Comparison of ENCODE assay signal across 1 fruit fly cellular context in genomic region chrX:13320697-13321445, dm6.
TF ChIP-seq lines count a peak whose summit lies in the region.

No protein-coding gene starts in this region.

TF ChIP-seq in whole organism, embryonic, 481 proteins besides CTCF, POLR2A, EP300 and RAD21 (continued from another document and continues in another):
- TF ChIP-seq zfh1 (GFP tag; IDR thresholded peaks at IDR 0.05; lab: Robert Waterston, UW) (no peak), Gsc (GFP tag; IDR thresholded peaks at IDR 0.05; lab: Robert Waterston, UW) (no peak), dan (GFP tag; IDR thresholded peaks at IDR 0.05; lab: Robert Waterston, UW) (no peak), grn (GFP tag; optimal IDR thresholded peaks at IDR 0.05; lab: Kevin White, UChicago) (no peak), chinmo (GFP tag; IDR thresholded peaks at IDR 0.05; lab: Robert Waterston, UW; ENCODE audit: partially characterized antibody) (0 out of 4 replicates have a peak, but pooled peaks have one; percentile 70), Dbx (GFP tag; IDR thresholded peaks at IDR 0.05; lab: Robert Waterston, UW) (peak; percentile 33; the same call in 1 of the 3 replicates), bsh (GFP tag; optimal IDR thresholded peaks at IDR 0.05; lab: Kevin White, UChicago) (peak in 1 of 2 experiments; percentile 1), Doc3 (GFP tag; IDR thresholded peaks at IDR 0.05; lab: Robert Waterston, UW; ENCODE audit: partially characterized antibody) (no peak), CG7372 (GFP tag; IDR thresholded peaks at IDR 0.05; lab: Robert Waterston, UW) (no peak), CG9727 (GFP tag; optimal IDR thresholded peaks at IDR 0.05; lab: Kevin White, UChicago) (peak; percentile 53), CG1024 (GFP tag; IDR thresholded peaks at IDR 0.05; lab: Robert Waterston, UW) (no peak), Adf1 (GFP tag; IDR thresholded peaks at IDR 0.05; lab: Robert Waterston, UW) (no peak; the same call in 1 of the 2 replicates), CG13775 (GFP tag; optimal IDR thresholded peaks at IDR 0.05; lab: Kevin White, UChicago) (peak; percentile 45), Atf3 (GFP tag; optimal IDR thresholded peaks at IDR 0.05; lab: Kevin White, UChicago) (no peak), Max (GFP tag; optimal IDR thresholded peaks at IDR 0.05; lab: Kevin White, UChicago) (no peak), Dll (GFP tag; IDR thresholded peaks at IDR 0.05; lab: Robert Waterston, UW; ENCODE audit: partially characterized antibody) (no peak), CG18262 (tag; optimal IDR thresholded peaks at IDR 0.05; lab: Kevin White, UChicago) (peak; percentile 48), otp (GFP tag; IDR thresholded peaks at IDR 0.05; lab: Robert Waterston, UW) (no peak), gce (GFP tag; IDR thresholded peaks at IDR 0.05; lab: Robert Waterston, UW) (no peak), tna (GFP tag; IDR thresholded peaks at IDR 0.05; lab: Robert Waterston, UW; ENCODE audit: partially characterized antibody) (no peak), z (GFP tag; IDR thresholded peaks at IDR 0.05; lab: Robert Waterston, UW) (no peak), Trl (optimal IDR thresholded peaks at IDR 0.05; lab: Kevin White, UChicago) (peak in 1 of 2 experiments; percentile 23), Trl (GFP tag; optimal IDR thresholded peaks at IDR 0.05; lab: Kevin White, UChicago) (no peak), CG11093 (GFP tag; IDR thresholded peaks at IDR 0.05; lab: Robert Waterston, UW) (no peak), CG32772 (GFP tag; IDR thresholded peaks at IDR 0.05; lab: Robert Waterston, UW) (no peak), Tbp (GFP tag; optimal IDR thresholded peaks at IDR 0.05; lab: Kevin White, UChicago) (no peak), Usf (GFP tag; optimal IDR thresholded peaks at IDR 0.05; lab: Kevin White, UChicago) (no peak), mld (GFP tag; IDR thresholded peaks at IDR 0.05; lab: Robert Waterston, UW; ENCODE audit: partially characterized antibody) (no peak), Optix (GFP tag; IDR thresholded peaks at IDR 0.05; lab: Robert Waterston, UW) (no peak), Fer3 (tag; optimal IDR thresholded peaks at IDR 0.05; lab: Kevin White, UChicago) (peak; percentile 15), unc-4 (GFP tag; IDR thresholded peaks at IDR 0.05; lab: Robert Waterston, UW; ENCODE audit: partially characterized antibody) (no peak), HLH54F (GFP tag; optimal IDR thresholded peaks at IDR 0.05; lab: Kevin White, UChicago) (no peak), CG2202 (tag; optimal IDR thresholded peaks at IDR 0.05; lab: Kevin White, UChicago) (no peak), Nf-YC (tag; optimal IDR thresholded peaks at IDR 0.05; lab: Kevin White, UChicago) (no peak), Stat92E (GFP tag; optimal IDR thresholded peaks at IDR 0.05; lab: Kevin White, UChicago) (no peak), CG17359 (tag; optimal IDR thresholded peaks at IDR 0.05; lab: Kevin White, UChicago) (peak; percentile 32), Bdp1 (GFP tag; optimal IDR thresholded peaks at IDR 0.05; lab: Kevin White, UChicago) (no peak), CG17912 (GFP tag; optimal IDR thresholded peaks at IDR 0.05; lab: Kevin White, UChicago) (no peak), Oli (tag; optimal IDR thresholded peaks at IDR 0.05; lab: Kevin White, UChicago) (peak; percentile 32), CG15269 (tag; optimal IDR thresholded peaks at IDR 0.05; lab: Kevin White, UChicago) (peak; percentile 19), CG7839 (tag; optimal IDR thresholded peaks at IDR 0.05; lab: Kevin White, UChicago) (peak; percentile 63), CG4360 (GFP tag; IDR thresholded peaks at IDR 0.05; lab: Robert Waterston, UW) (no peak), CG31388 (GFP tag; optimal IDR thresholded peaks at IDR 0.05; lab: Kevin White, UChicago) (no peak), cad (GFP tag; optimal IDR thresholded peaks at IDR 0.05; lab: Kevin White, UChicago) (no peak), GATAe (GFP tag; conservative IDR thresholded peaks at IDR 0.05; lab: Robert Waterston, UW) (no peak), Hey (tag; optimal IDR thresholded peaks at IDR 0.05; lab: Kevin White, UChicago) (no peak), tgo (GFP tag; IDR thresholded peaks at IDR 0.05; lab: Robert Waterston, UW) (no peak), gt (GFP tag; IDR thresholded peaks at IDR 0.05; lab: Robert Waterston, UW) (no peak), CG2875 (GFP tag; optimal IDR thresholded peaks at IDR 0.05; lab: Kevin White, UChicago) (no peak), NC2α (GFP tag; optimal IDR thresholded peaks at IDR 0.05; lab: Kevin White, UChicago) (no peak), CG11560 (tag; IDR thresholded peaks at IDR 0.05; lab: Robert Waterston, UW) (no peak), cato (GFP tag; optimal IDR thresholded peaks at IDR 0.05; lab: Kevin White, UChicago; ENCODE audit: borderline replicate concordance) (no peak), CG4617 (GFP tag; optimal IDR thresholded peaks at IDR 0.05; lab: Kevin White, UChicago; ENCODE audit: borderline replicate concordance) (no peak), Nf-YB (GFP tag; optimal IDR thresholded peaks at IDR 0.05; lab: Kevin White, UChicago) (no peak), Taf1 (GFP tag; IDR thresholded peaks at IDR 0.05; lab: Robert Waterston, UW) (no peak), dmrt11E (tag; optimal IDR thresholded peaks at IDR 0.05; lab: Kevin White, UChicago) (no peak), CG15011 (GFP tag; optimal IDR thresholded peaks at IDR 0.05; lab: Kevin White, UChicago) (peak; percentile 15), kni (GFP tag; optimal IDR thresholded peaks at IDR 0.05; lab: Kevin White, UChicago) (no peak), hkb (optimal IDR thresholded peaks at IDR 0.05; lab: Kevin White, UChicago) (no peak), hkb (GFP tag; IDR thresholded peaks at IDR 0.05; lab: Robert Waterston, UW) (no peak), CrebB (tag; optimal IDR thresholded peaks at IDR 0.05; lab: Kevin White, UChicago) (no peak), CG34422 (GFP tag; IDR thresholded peaks at IDR 0.05; lab: Robert Waterston, UW) (no peak), odd (GFP tag; optimal IDR thresholded peaks at IDR 0.05; lab: Kevin White, UChicago) (peak; percentile 17), ap (GFP tag; IDR thresholded peaks at IDR 0.05; lab: Robert Waterston, UW) (no peak), CG7357 (GFP tag; IDR thresholded peaks at IDR 0.05; lab: Robert Waterston, UW) (no peak), eyg (GFP tag; optimal IDR thresholded peaks at IDR 0.05; lab: Kevin White, UChicago) (no peak), Sry-δ (GFP tag; optimal IDR thresholded peaks at IDR 0.05; lab: Kevin White, UChicago) (no peak), Kr (GFP tag; optimal IDR thresholded peaks at IDR 0.05; lab: Kevin White, UChicago) (no peak), CG3847 (GFP tag; IDR thresholded peaks at IDR 0.05; lab: Robert Waterston, UW) (no peak), CG15601 (tag; optimal IDR thresholded peaks at IDR 0.05; lab: Kevin White, UChicago) (no peak), dm (GFP tag; optimal IDR thresholded peaks at IDR 0.05; lab: Kevin White, UChicago) (no peak), Hr3 (GFP tag; optimal IDR thresholded peaks at IDR 0.05; lab: Kevin White, UChicago) (no peak), CG12219 (GFP tag; optimal IDR thresholded peaks at IDR 0.05; lab: Kevin White, UChicago) (no peak), phol (tag; optimal IDR thresholded peaks at IDR 0.05; lab: Kevin White, UChicago) (peak; percentile 34), CG10274 (GFP tag; optimal IDR thresholded peaks at IDR 0.05; lab: Kevin White, UChicago) (no peak), ftz-f1 (GFP tag; optimal IDR thresholded peaks at IDR 0.05; lab: Kevin White, UChicago) (no peak), gsb (GFP tag; IDR thresholded peaks at IDR 0.05; lab: Robert Waterston, UW) (no peak), CG16863 (GFP tag; optimal IDR thresholded peaks at IDR 0.05; lab: Kevin White, UChicago) (no peak), CG7963 (GFP tag; IDR thresholded peaks at IDR 0.05; lab: Robert Waterston, UW; ENCODE audit: partially characterized antibody) (no peak), CG3838 (GFP tag; optimal IDR thresholded peaks at IDR 0.05; lab: Kevin White, UChicago) (no peak), nerfin-1 (tag; optimal IDR thresholded peaks at IDR 0.05; lab: Kevin White, UChicago) (no peak), CG11695 (GFP tag; IDR thresholded peaks at IDR 0.05; lab: Robert Waterston, UW) (no peak), gem (tag; optimal IDR thresholded peaks at IDR 0.05; lab: Kevin White, UChicago) (peak; percentile 67), knrl (GFP tag; IDR thresholded peaks at IDR 0.05; lab: Robert Waterston, UW; ENCODE audit: partially characterized antibody) (no peak), CG42726 (GFP tag; IDR thresholded peaks at IDR 0.05; lab: Robert Waterston, UW; ENCODE audit: partially characterized antibody) (0 out of 2 replicates have a peak, but pooled peaks have one; percentile 29), vnd (GFP tag; IDR thresholded peaks at IDR 0.05; lab: Robert Waterston, UW; ENCODE audit: partially characterized antibody) (no peak), BtbVII (GFP tag; optimal IDR thresholded peaks at IDR 0.05; lab: Kevin White, UChicago) (peak; percentile 54), CG10654 (GFP tag; optimal IDR thresholded peaks at IDR 0.05; lab: Kevin White, UChicago) (no peak), ind (GFP tag; optimal IDR thresholded peaks at IDR 0.05; lab: Kevin White, UChicago) (peak; percentile 37), CG34224 (GFP tag; IDR thresholded peaks at IDR 0.05; lab: Robert Waterston, UW; ENCODE audit: partially characterized antibody) (no peak), CG12744 (GFP tag; optimal IDR thresholded peaks at IDR 0.05; lab: Kevin White, UChicago) (no peak), en (GFP tag; optimal IDR thresholded peaks at IDR 0.05; lab: Kevin White, UChicago) (no peak), bcd (GFP tag; optimal IDR thresholded peaks at IDR 0.05; lab: Kevin White, UChicago) (peak; percentile 24), hth (optimal IDR thresholded peaks at IDR 0.05; lab: Kevin White, UChicago) (no peak), CG12391 (tag; optimal IDR thresholded peaks at IDR 0.05; lab: Kevin White, UChicago) (peak; percentile 35), CG11398 (GFP tag; optimal IDR thresholded peaks at IDR 0.05; lab: Kevin White, UChicago) (no peak), CG14965 (GFP tag; optimal IDR thresholded peaks at IDR 0.05; lab: Kevin White, UChicago; ENCODE audit: borderline replicate concordance) (no peak), ranshi (GFP tag; IDR thresholded peaks at IDR 0.05; lab: Robert Waterston, UW) (no peak), eve (GFP tag; optimal IDR thresholded peaks at IDR 0.05; lab: Kevin White, UChicago) (no peak), Xrp1 (GFP tag; IDR thresholded peaks at IDR 0.05; lab: Robert Waterston, UW) (no peak), pfk (GFP tag; optimal IDR thresholded peaks at IDR 0.05; lab: Kevin White, UChicago) (no peak), CG2116 (GFP tag; optimal IDR thresholded peaks at IDR 0.05; lab: Kevin White, UChicago) (no peak), schlank (tag; optimal IDR thresholded peaks at IDR 0.05; lab: Kevin White, UChicago) (no peak), CG15696 (tag; optimal IDR thresholded peaks at IDR 0.05; lab: Kevin White, UChicago) (no peak), sob (GFP tag; IDR thresholded peaks at IDR 0.05; lab: Robert Waterston, UW) (peak; percentile 40; the same call in 1 of the 2 replicates), CG6683 (GFP tag; optimal IDR thresholded peaks at IDR 0.05; lab: Kevin White, UChicago) (no peak), emc (GFP tag; optimal IDR thresholded peaks at IDR 0.05; lab: Kevin White, UChicago) (no peak), Drgx (GFP tag; IDR thresholded peaks at IDR 0.05; lab: Robert Waterston, UW) (no peak), ewg (GFP tag; optimal IDR thresholded peaks at IDR 0.05; lab: Kevin White, UChicago) (no peak), C15 (GFP tag; IDR thresholded peaks at IDR 0.05; lab: Robert Waterston, UW) (no peak), repo (GFP tag; optimal IDR thresholded peaks at IDR 0.05; lab: Kevin White, UChicago) (no peak), CG16815 (GFP tag; optimal IDR thresholded peaks at IDR 0.05; lab: Kevin White, UChicago) (peak; percentile 24), klu (GFP tag; IDR thresholded peaks at IDR 0.05; lab: Robert Waterston, UW) (no peak), Poxn (GFP tag; IDR thresholded peaks at IDR 0.05; lab: Robert Waterston, UW) (no peak), NC2β (GFP tag; optimal IDR thresholded peaks at IDR 0.05; lab: Kevin White, UChicago) (no peak), CG8924 (tag; optimal IDR thresholded peaks at IDR 0.05; lab: Kevin White, UChicago) (peak; percentile 25), Xbp1 (GFP tag; optimal IDR thresholded peaks at IDR 0.05; lab: Kevin White, UChicago) (peak; percentile 40), seq (GFP tag; IDR thresholded peaks at IDR 0.05; lab: Robert Waterston, UW) (no peak), pzg (GFP tag; optimal IDR thresholded peaks at IDR 0.05; lab: Kevin White, UChicago) (no peak), chm (GFP tag; IDR thresholded peaks at IDR 0.05; lab: Robert Waterston, UW) (no peak), TFAM (GFP tag; optimal IDR thresholded peaks at IDR 0.05; lab: Kevin White, UChicago) (no peak), Hmx (GFP tag; optimal IDR thresholded peaks at IDR 0.05; lab: Kevin White, UChicago) (no peak), HmgD (GFP tag; optimal IDR thresholded peaks at IDR 0.05; lab: Kevin White, UChicago) (no peak), CG10431 (GFP tag; optimal IDR thresholded peaks at IDR 0.05; lab: Kevin White, UChicago) (no peak), CG4424 (GFP tag; optimal IDR thresholded peaks at IDR 0.05; lab: Kevin White, UChicago) (peak; percentile 15), dmrt99B (tag; optimal IDR thresholded peaks at IDR 0.05; lab: Kevin White, UChicago) (peak; percentile 56), Atf-2 (GFP tag; optimal IDR thresholded peaks at IDR 0.05; lab: Kevin White, UChicago) (no peak), CG1603 (tag; optimal IDR thresholded peaks at IDR 0.05; lab: Kevin White, UChicago) (no peak), sens (GFP tag; lab: Kevin White, UChicago) (peak; percentile 58), CG17385 (GFP tag; optimal IDR thresholded peaks at IDR 0.05; lab: Kevin White, UChicago) (peak; percentile 27), fd102C (GFP tag; optimal IDR thresholded peaks at IDR 0.05; lab: Kevin White, UChicago) (no peak), croc (GFP tag; conservative IDR thresholded peaks at IDR 0.05; lab: Robert Waterston, UW) (no peak), CG43689 (GFP tag; IDR thresholded peaks at IDR 0.05; lab: Robert Waterston, UW) (no peak), sim (GFP tag; IDR thresholded peaks at IDR 0.05; lab: Robert Waterston, UW) (no peak), CG30020 (tag; optimal IDR thresholded peaks at IDR 0.05; lab: Kevin White, UChicago) (no peak), gcm2 (GFP tag; optimal IDR thresholded peaks at IDR 0.05; lab: Kevin White, UChicago) (no peak), Doc2 (GFP tag; IDR thresholded peaks at IDR 0.05; lab: Robert Waterston, UW) (no peak)
